Worm (Caenorhabditis elegans): ENCODE results near the gene mex-6.

- TF ChIP-seq ahr-1 (tag; optimal IDR thresholded peaks at IDR 0.05) (no peak), fax-1 (tag; optimal IDR thresholded peaks at IDR 0.05) (no peak), lim-6 (tag; optimal IDR thresholded peaks at IDR 0.05) (no peak), ceh-18 (tag; optimal IDR thresholded peaks at IDR 0.05) (no peak), nhr-11 (tag; optimal IDR thresholded peaks at IDR 0.05) (no peak), pqm-1 (tag; optimal IDR thresholded peaks at IDR 0.05) (no peak), sox-4 (tag; optimal IDR thresholded peaks at IDR 0.05) (no peak), ttx-3 (tag; optimal IDR thresholded peaks at IDR 0.05) (no peak), sox-2 (GFP tag; IDR thresholded peaks at IDR 0.05) (no peak), hlh-15 (tag; optimal IDR thresholded peaks at IDR 0.05) (no peak), elt-2 (tag; optimal IDR thresholded peaks at IDR 0.05) (no peak), ceh-9 (tag; optimal IDR thresholded peaks at IDR 0.05) (no peak)
Observed at ce11 chrII:9485081-9485730, 38.8 kb upstream of the mex-6 start.

Measured in whole organism, late embryonic.